Worm (Caenorhabditis elegans) whole organism, early embryonic: ENCODE measurements around the gene ugt-4.

Experiments
- B0310.2 ChIP-seq: sonication (generic microtip); optimal IDR thresholded peaks from 2 replicates; lab custom pipeline; 2016; ENCODE audit warnings: mild to moderate bottlenecking, missing genetic modification characterization, missing compliant biosample characterization
- F13C5.2 ChIP-seq: sonication (generic microtip); optimal IDR thresholded peaks from 2 replicates; lab custom pipeline; 2017; ENCODE audit warnings: mild to moderate bottlenecking, missing genetic modification characterization, inconsistent platforms, missing compliant biosample characterization
- ama-1 ChIP-seq: fragments of 150-350 bp; optimal IDR thresholded peaks from 2 replicates; lab custom pipeline; 2014
- ets-7 ChIP-seq: sonication (generic microtip); optimal IDR thresholded peaks from 2 replicates; lab custom pipeline; 2016; ENCODE audit warnings: missing genotype, missing genetic modification characterization, missing compliant biosample characterization
- hmbx-1 ChIP-seq: sonication (generic microtip); optimal IDR thresholded peaks from 2 replicates; lab custom pipeline; 2016; ENCODE audit warnings: mild to moderate bottlenecking, missing genetic modification characterization, missing compliant biosample characterization
- hmg-4 ChIP-seq: fragments of 200-800 bp; sonication (Bioruptor generic); optimal IDR thresholded peaks from 2 replicates; lab custom pipeline; 2018; ENCODE audit warnings: mild to moderate bottlenecking, missing genetic modification characterization, missing compliant biosample characterization
- scrt-1 ChIP-seq: fragments of 200-800 bp; sonication (Bioruptor generic); IDR thresholded peaks from 2 replicates; pipeline ENCODE4 v1.3.6; 2022; ENCODE audit warnings: missing genetic modification characterization, missing compliant biosample characterization
- sea-1 ChIP-seq: fragments of 200-800 bp; sonication (Bioruptor generic); conservative IDR thresholded peaks from 2 replicates; pipeline ENCODE4 v1.3.6; 2022; ENCODE audit warnings: missing genetic modification characterization, missing compliant biosample characterization
- tbx-11 ChIP-seq: fragments of 200-800 bp; sonication (Bioruptor generic); IDR thresholded peaks from 2 replicates; pipeline ENCODE4 v1.3.6; 2022; ENCODE audit warnings: missing genetic modification characterization, missing compliant biosample characterization

- TF ChIP-seq hmbx-1 (tag; lab: Kevin White, UChicago) (no peak), tbx-11 (GFP tag; lab: Robert Waterston, UW) (no peak), ama-1 (lab: Kevin White, UChicago) (no peak), B0310.2 (tag; lab: Kevin White, UChicago) (no peak), sea-1 (GFP tag; lab: Robert Waterston, UW) (no peak), F13C5.2 (tag; lab: Kevin White, UChicago) (no peak), hmg-4 (GFP tag; lab: Kevin White, UChicago) (no peak), scrt-1 (GFP tag; lab: Robert Waterston, UW) (no peak), ets-7 (tag; lab: Kevin White, UChicago) (no peak)
Observed at ce11 chrV:12784861-12785260, 10.3 kb downstream of the ugt-4 start, which contains the start of gene sre-20.
